Worm (Caenorhabditis elegans): Measurements from ENCODE around the gene acr-16.

- TF ChIP-seq egl-5 (tag; optimal IDR thresholded peaks at IDR 0.05) (no peak), mdl-1 (tag; optimal IDR thresholded peaks at IDR 0.05) (no peak), pha-4 (tag; optimal IDR thresholded peaks at IDR 0.05) (no peak), nhr-12 (tag; optimal IDR thresholded peaks at IDR 0.05) (no peak), daf-12 (tag; optimal IDR thresholded peaks at IDR 0.05) (no peak), egl-27 (tag; optimal IDR thresholded peaks at IDR 0.05) (no peak), nhr-76 (tag; optimal IDR thresholded peaks at IDR 0.05) (no peak)
These were observed 24.0 kb upstream of the acr-16 start, which contains the start of gene otpl-4 for ce11 chrV:8537031-8537430.

Data from whole organism, L3 larva.